Worm (Caenorhabditis elegans) whole organism, dauer: Measurements from ENCODE around the gene smf-3.

Source experiments
- unc-62 ChIP-seq: sonication (generic microtip); optimal IDR thresholded peaks from 2 replicates; lab custom pipeline; 2017; ENCODE audit warnings: missing biosample characterization, missing genetic modification reagents, missing genetic modification characterization

smf-3 gene

ce11 chrIV:2616853-2617252, 1.8 kb upstream of the smf-3 start:
- no peak for TF ChIP-seq unc-62 (GFP tag; lab: Kevin White, UChicago)

DNA sequence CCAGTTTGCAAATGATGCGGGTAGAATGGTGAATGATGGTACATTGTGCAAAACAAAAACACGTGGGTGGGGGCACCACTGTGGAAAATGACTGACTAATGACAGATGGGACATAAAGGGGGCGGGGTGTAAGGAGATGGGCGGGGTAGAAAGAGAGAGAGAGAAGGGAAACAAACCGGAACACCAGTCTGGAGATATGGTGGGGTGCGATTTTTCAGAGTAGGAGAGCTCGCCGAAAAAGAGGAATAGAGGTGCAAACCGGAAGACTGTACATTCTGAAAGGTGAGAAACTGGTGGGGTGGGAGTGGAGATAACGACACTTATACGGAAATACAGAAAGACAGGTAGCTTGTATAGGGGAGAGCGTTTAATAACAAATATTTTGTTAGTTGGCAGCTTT, 9.5 kb downstream of the smf-3 start, which contains the start of gene ngn-1:
Gene ngn-1 (minus strand): TSS at position 101 of the 400 bp plus-strand sequence.
- TF ChIP-seq unc-62 (GFP tag; lab: Kevin White, UChicago) = no peak

DNA sequence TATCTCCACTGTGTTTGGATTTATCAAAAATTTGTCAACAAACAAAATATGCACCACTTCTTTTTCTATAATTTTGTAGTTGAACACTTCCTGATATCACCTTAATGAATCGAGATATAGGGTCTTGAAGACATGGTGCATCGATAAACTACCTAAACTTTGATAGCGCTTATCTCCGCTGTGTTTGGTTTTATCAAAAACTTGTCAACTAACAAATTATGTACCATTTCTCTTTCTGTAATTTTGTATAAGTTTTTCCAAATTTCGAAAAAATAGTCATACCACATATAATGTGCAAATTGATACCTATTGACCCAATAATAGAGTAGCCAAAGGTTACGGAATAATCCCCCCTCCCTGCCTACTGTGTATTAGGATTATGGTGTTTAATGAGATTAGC, 11.5 kb downstream of the smf-3 start:
- TF ChIP-seq unc-62 (GFP tag; lab: Kevin White, UChicago) = no peak

DNA sequence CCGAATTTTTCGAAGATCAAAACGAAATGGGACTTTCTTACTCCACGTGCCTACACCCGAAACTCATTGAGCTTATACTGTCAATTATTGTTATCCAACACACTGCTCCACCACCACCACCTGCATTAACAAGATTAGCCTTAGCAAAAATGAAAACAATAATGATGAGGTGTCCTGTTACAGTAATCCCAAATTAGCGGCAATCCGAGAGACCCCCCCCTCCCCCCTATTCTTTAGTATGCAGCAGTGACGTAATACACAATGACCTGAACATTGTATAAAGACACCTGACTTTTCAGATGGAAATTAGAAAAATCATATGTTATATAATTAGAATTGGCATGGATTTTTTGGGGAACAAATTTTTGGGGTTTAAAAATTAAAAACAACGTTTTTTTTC, 16.3 kb downstream of the smf-3 start:
- no peak for TF ChIP-seq unc-62 (GFP tag; lab: Kevin White, UChicago)

- TF ChIP-seq unc-62 (GFP tag; lab: Kevin White, UChicago) = no peak
These were observed 21.1 kb downstream of the smf-3 start for ce11 chrIV:2639666-2640273.

DNA sequence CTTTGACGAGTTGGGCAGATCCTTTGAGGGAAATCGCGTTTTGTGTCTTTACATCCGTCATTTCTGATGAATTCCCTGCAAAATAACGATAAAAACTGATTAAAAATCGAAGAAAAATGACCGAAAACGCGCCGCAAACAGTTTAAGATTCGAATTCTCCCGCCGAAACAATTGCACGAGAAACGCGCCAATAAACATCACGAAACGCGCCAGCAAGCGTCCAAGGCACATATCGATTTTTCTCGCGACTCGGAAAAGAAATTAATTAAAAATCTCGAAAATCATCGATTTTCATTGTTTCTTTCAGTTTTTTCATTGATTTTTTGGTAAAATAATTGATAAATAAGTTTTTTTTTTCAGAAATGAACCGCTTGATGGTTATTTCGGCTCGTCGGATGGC, 22.3 kb downstream of the smf-3 start, which contains the start of the genes mdf-2 and nduv-3:
Gene mdf-2 (minus strand): TSS at position 176 of the 400 bp plus-strand sequence.
Gene nduv-3 (plus strand): TSS at position 361 of the 400 bp plus-strand sequence.
- no peak for TF ChIP-seq unc-62 (GFP tag; lab: Kevin White, UChicago)

- no peak for TF ChIP-seq unc-62 (GFP tag; lab: Kevin White, UChicago)
These were observed 23.4 kb downstream of the smf-3 start for ce11 chrIV:2642054-2642453.

- TF ChIP-seq unc-62 (GFP tag; lab: Kevin White, UChicago) = no peak
These were observed 24.0 kb downstream of the smf-3 start, which contains the start of gene ric-8 for ce11 chrIV:2642673-2643072. Gene ric-8, plus strand, starts transcription at chrIV:2642973.

DNA sequence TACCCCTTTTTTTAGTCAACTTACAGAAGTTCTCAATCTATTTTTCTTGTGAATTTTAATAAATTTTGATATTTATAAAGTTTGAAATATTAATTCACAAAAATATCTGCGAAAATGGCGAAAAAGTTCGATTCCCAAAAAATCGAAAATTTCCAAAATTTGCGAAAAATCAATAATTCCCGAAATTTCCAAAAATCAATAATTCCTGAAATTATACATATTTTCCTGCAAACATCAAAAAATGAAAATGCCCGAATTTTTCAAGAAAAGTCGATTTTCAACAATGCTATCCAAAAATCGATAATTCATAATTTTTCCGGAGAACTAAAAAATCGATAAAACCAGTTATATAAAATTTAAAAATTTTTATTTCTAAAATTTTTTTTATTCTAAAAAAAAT, 31.4 kb downstream of the smf-3 start:
- no peak for TF ChIP-seq unc-62 (GFP tag; lab: Kevin White, UChicago)

- TF ChIP-seq unc-62 (GFP tag; lab: Kevin White, UChicago) = no peak
These were observed 36.3 kb downstream of the smf-3 start for ce11 chrIV:2654965-2655364.

ce11 chrIV:2656400-2657139, 37.9 kb downstream of the smf-3 start:
- TF ChIP-seq unc-62 (GFP tag; lab: Kevin White, UChicago) = no peak

ce11 chrIV:2657307-2657706, 38.6 kb downstream of the smf-3 start:
- TF ChIP-seq unc-62 (GFP tag; lab: Kevin White, UChicago) = no peak

ce11 chrIV:2658733-2659132, 40.1 kb downstream of the smf-3 start:
- no peak for TF ChIP-seq unc-62 (GFP tag; lab: Kevin White, UChicago)

- TF ChIP-seq unc-62 (GFP tag; lab: Kevin White, UChicago) = no peak
These were observed 45.6 kb downstream of the smf-3 start, which contains the start of gene Y69A2AR.31 for ce11 chrIV:2663953-2664900. Gene Y69A2AR.31, minus strand, starts transcription at chrIV:2664003.

ce11 chrIV:2664901-2665201, 46.2 kb downstream of the smf-3 start:
- TF ChIP-seq unc-62 (GFP tag; lab: Kevin White, UChicago) = no peak
